Fruit fly (Drosophila melanogaster): ENCODE data around the gene CG32563.

CG32563 gene

dm6 chrX:17176542-17176941, 31.7 kb upstream of the CG32563 start (continued):
- TF ChIP-seq so (GFP tag; IDR thresholded peaks at IDR 0.05) (no peak), caup (GFP tag; optimal IDR thresholded peaks at IDR 0.05; ENCODE audit: severe bottlenecking) (peak; percentile 24), lov (optimal IDR thresholded peaks at IDR 0.05) (no peak), lov (GFP tag; IDR thresholded peaks at IDR 0.05) (peak; percentile 42; the same call in 1 of the 3 replicates), CkIIα-i1 (GFP tag; IDR thresholded peaks at IDR 0.05) (no peak), Med (GFP tag) (peak; percentile 80), HmgD (GFP tag; optimal IDR thresholded peaks at IDR 0.05) (no peak), CG1647 (GFP tag; optimal IDR thresholded peaks at IDR 0.05) (no peak), bab2 (GFP tag; optimal IDR thresholded peaks at IDR 0.05) (peak; percentile 43), CG2199 (GFP tag; IDR thresholded peaks at IDR 0.05) (peak; percentile 26; the same call in 1 of the 3 replicates), Vsx1 (GFP tag; optimal IDR thresholded peaks at IDR 0.05) (no peak), CG10274 (GFP tag; optimal IDR thresholded peaks at IDR 0.05) (no peak), CG7556 (GFP tag; optimal IDR thresholded peaks at IDR 0.05) (peak; percentile 46), ttk (GFP tag; IDR thresholded peaks at IDR 0.05) (peak; percentile 48), vfl (GFP tag; optimal IDR thresholded peaks at IDR 0.05) (no peak), tna (GFP tag; IDR thresholded peaks at IDR 0.05; ENCODE audit: partially characterized antibody) (no peak), cad (GFP tag; optimal IDR thresholded peaks at IDR 0.05) (no peak), CG14965 (GFP tag; optimal IDR thresholded peaks at IDR 0.05; ENCODE audit: borderline replicate concordance) (no peak), CG10267 (tag; optimal IDR thresholded peaks at IDR 0.05) (peak; percentile 4), nerfin-1 (tag; optimal IDR thresholded peaks at IDR 0.05) (peak; percentile 3), CG14667 (GFP tag; IDR thresholded peaks at IDR 0.05) (0 out of 2 replicates have a peak, but pooled peaks have one; percentile 22), dmrt11E (tag; optimal IDR thresholded peaks at IDR 0.05) (no peak), CG3838 (GFP tag; optimal IDR thresholded peaks at IDR 0.05) (no peak), ATbp (GFP tag; optimal IDR thresholded peaks at IDR 0.05) (peak; percentile 16), bigmax (GFP tag; optimal IDR thresholded peaks at IDR 0.05) (no peak), ab (GFP tag; optimal IDR thresholded peaks at IDR 0.05) (no peak), Kr (GFP tag; optimal IDR thresholded peaks at IDR 0.05) (no peak), onecut (GFP tag; IDR thresholded peaks at IDR 0.05) (peak; percentile 23), Asciz (GFP tag; optimal IDR thresholded peaks at IDR 0.05) (peak; percentile 47), CG11723 (GFP tag; optimal IDR thresholded peaks at IDR 0.05) (no peak), amos (GFP tag; IDR thresholded peaks at IDR 0.05; ENCODE audit: partially characterized antibody) (no peak), CG16813 (GFP tag; IDR thresholded peaks at IDR 0.05; ENCODE audit: partially characterized antibody) (no peak), hkb (optimal IDR thresholded peaks at IDR 0.05) (no peak), hkb (GFP tag; IDR thresholded peaks at IDR 0.05) (peak; percentile 72), Mad (GFP tag; optimal IDR thresholded peaks at IDR 0.05) (no peak), CG3407 (GFP tag; optimal IDR thresholded peaks at IDR 0.05) (no peak), en (GFP tag; optimal IDR thresholded peaks at IDR 0.05) (peak; percentile 37), ssp (GFP tag; IDR thresholded peaks at IDR 0.05) (no peak), CG12236 (GFP tag; optimal IDR thresholded peaks at IDR 0.05) (no peak), klu (GFP tag; IDR thresholded peaks at IDR 0.05) (peak; percentile 40; the same call in 1 of the 2 replicates), Elba2 (GFP tag; optimal IDR thresholded peaks at IDR 0.05) (no peak), CG18262 (tag; optimal IDR thresholded peaks at IDR 0.05) (peak; percentile 45), lab (GFP tag; optimal IDR thresholded peaks at IDR 0.05) (peak; percentile 73), CG9609 (GFP tag; optimal IDR thresholded peaks at IDR 0.05) (no peak), Dll (GFP tag; IDR thresholded peaks at IDR 0.05; ENCODE audit: partially characterized antibody) (no peak), CG12104 (GFP tag; optimal IDR thresholded peaks at IDR 0.05) (no peak), CG9876 (GFP tag; optimal IDR thresholded peaks at IDR 0.05) (no peak), CG13287 (GFP tag; IDR thresholded peaks at IDR 0.05; ENCODE audit: partially characterized antibody) (no peak), slp2 (GFP tag; optimal IDR thresholded peaks at IDR 0.05) (peak; percentile 46), Gsc (GFP tag; IDR thresholded peaks at IDR 0.05) (no peak), pros (GFP tag; optimal IDR thresholded peaks at IDR 0.05) (no peak), wek (GFP tag; optimal IDR thresholded peaks at IDR 0.05) (no peak)
